Worm (Caenorhabditis elegans): Measurements from ENCODE around the gene gly-9.

ce11 chrIII:11231969-11232368, 58.4 kb downstream of the gly-9 start, which contains the start of gene elo-8:
- TF ChIP-seq ama-1 (optimal IDR thresholded peaks at IDR 0.05): no peak
- TF ChIP-seq sox-4 (tag; optimal IDR thresholded peaks at IDR 0.05): no peak
- TF ChIP-seq aha-1 (tag; optimal IDR thresholded peaks at IDR 0.05): no peak

Measured in whole organism, L1 larva.